Worm (Caenorhabditis elegans): ENCODE data around the gene F31D5.1.
A peak's percentile ranks its signal among the peaks of the same experiment; 100 is the strongest.

Gene F31D5.1

DNA sequence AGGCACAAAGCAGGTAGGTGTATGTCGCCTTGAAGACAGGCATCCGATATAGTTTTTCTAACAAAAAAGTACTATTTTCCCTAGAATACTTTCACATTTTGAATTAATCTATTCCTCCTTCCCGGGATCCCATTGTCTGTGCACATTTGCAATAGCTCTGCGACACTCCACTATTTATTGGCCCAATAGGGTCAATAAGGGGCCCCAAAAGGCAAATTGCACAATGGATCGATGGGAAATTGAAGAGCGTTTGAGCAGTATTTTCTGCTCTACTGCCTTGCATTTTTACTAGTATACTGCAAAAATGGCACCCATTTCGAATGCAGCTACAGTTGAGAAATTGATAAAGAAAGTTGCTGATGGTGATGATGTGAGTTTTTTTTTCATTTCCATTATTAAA, 36.8 kb upstream of the F31D5.1 start, which contains the start of gene R03H10.11:
TSS of gene R03H10.11 (plus strand) at position 301 of the 400 bp plus-strand sequence.
- TF ChIP-seq bed-2 (GFP tag; IDR thresholded peaks at IDR 0.05) (no peak), mes-4 (tag; optimal IDR thresholded peaks at IDR 0.05) (no peak), F39B2.1 (GFP tag; IDR thresholded peaks at IDR 0.05) (no peak), rcor-1 (GFP tag; IDR thresholded peaks at IDR 0.05) (no peak), ceh-40 (GFP tag; IDR thresholded peaks at IDR 0.05) (no peak), sptf-2 (GFP tag; optimal IDR thresholded peaks at IDR 0.05) (no peak), efl-1 (GFP tag; optimal IDR thresholded peaks at IDR 0.05) (no peak), attf-5 (GFP tag; optimal IDR thresholded peaks at IDR 0.05) (no peak), ztf-22 (GFP tag; optimal IDR thresholded peaks at IDR 0.05) (no peak), ZK185.1 (tag; optimal IDR thresholded peaks at IDR 0.05; ENCODE audit: poor library complexity, severe bottlenecking) (no peak), ccch-3 (GFP tag; optimal IDR thresholded peaks at IDR 0.05) (no peak), F33H1.4 (GFP tag; IDR thresholded peaks at IDR 0.05) (no peak), die-1 (tag; optimal IDR thresholded peaks at IDR 0.05) (no peak), mxl-1 (tag; optimal IDR thresholded peaks at IDR 0.05) (no peak), snpc-3.4 (tag; optimal IDR thresholded peaks at IDR 0.05) (no peak), lin-40 (tag; optimal IDR thresholded peaks at IDR 0.05) (no peak)

DNA sequence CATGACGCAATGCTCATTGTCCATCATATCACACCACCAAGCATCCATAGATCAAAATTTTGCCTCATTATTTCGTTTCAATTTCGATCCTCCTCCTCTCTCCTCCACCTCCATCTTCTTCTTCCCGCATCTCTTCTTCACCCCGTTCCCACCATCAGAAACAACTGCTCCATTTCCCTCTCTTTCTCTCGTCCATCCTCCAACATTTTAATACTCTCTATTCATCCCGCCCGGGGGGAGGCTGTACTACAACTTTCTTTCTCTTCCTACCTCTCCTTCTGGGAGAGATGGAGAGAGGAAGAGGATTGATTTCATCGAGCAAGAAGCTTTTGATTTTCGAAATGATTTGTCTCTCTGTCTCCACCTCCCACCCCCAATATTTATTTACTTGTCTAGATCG, 35.2 kb upstream of the F31D5.1 start:
- no peak for TF ChIP-seq bed-1 (GFP tag; IDR thresholded peaks at IDR 0.05)
- TF ChIP-seq hmg-1.2 (GFP tag; IDR thresholded peaks at IDR 0.05) = no peak
- TF ChIP-seq F37B4.10 (GFP tag; IDR thresholded peaks at IDR 0.05) = no peak
- TF ChIP-seq chd-7 (tag; optimal IDR thresholded peaks at IDR 0.05) = no peak
- TF ChIP-seq lsl-1 (GFP tag; optimal IDR thresholded peaks at IDR 0.05) = no peak
- no peak for TF ChIP-seq efl-1 (GFP tag; optimal IDR thresholded peaks at IDR 0.05)

ce11 chrII:4186364-4186763, 32.8 kb upstream of the F31D5.1 start, which contains the start of gene cpna-1:
TSS of gene cpna-1 (plus strand) at chrII:4186664.
- TF ChIP-seq B0035.1 (tag; optimal IDR thresholded peaks at IDR 0.05) (no peak), tbx-9 (tag; optimal IDR thresholded peaks at IDR 0.05; ENCODE audit: borderline replicate concordance) (no peak), ceh-58 (GFP tag; IDR thresholded peaks at IDR 0.05) (no peak), chd-7 (tag; optimal IDR thresholded peaks at IDR 0.05) (no peak), nfya-2 (GFP tag; IDR thresholded peaks at IDR 0.05) (no peak), madf-10 (tag; optimal IDR thresholded peaks at IDR 0.05) (no peak), dpff-1 (tag; optimal IDR thresholded peaks at IDR 0.05) (no peak), F37B4.10 (GFP tag; IDR thresholded peaks at IDR 0.05) (no peak), ceh-79 (tag; optimal IDR thresholded peaks at IDR 0.05) (no peak), ceh-91 (GFP tag; IDR thresholded peaks at IDR 0.05) (no peak), cebp-1 (GFP tag; IDR thresholded peaks at IDR 0.05) (no peak), cebp-1 (tag; optimal IDR thresholded peaks at IDR 0.05) (no peak), F39B2.1 (GFP tag; IDR thresholded peaks at IDR 0.05) (no peak), unc-62 (GFP tag; optimal IDR thresholded peaks at IDR 0.05) (no peak)

DNA sequence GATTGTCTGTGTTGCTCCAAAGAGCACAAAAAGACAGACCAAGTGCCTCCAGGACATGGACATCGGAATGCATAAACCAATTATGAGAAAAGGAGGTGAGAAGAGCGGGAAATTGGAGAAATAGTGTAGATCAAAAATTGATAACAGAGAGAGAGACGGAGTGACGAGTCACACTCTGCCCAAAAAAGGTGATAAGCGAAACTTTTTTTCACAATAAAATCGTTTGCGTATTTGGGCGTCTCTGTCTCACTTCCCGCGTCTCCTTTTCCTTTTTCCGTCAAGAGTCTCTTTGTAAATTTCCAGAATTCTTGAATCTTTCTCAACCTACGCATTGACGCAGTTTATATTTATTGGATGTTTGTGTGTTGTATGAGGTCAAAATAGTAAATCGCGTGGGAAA, 25.0 kb upstream of the F31D5.1 start, which contains the start of gene mth-2:
TSS of gene mth-2 (minus strand) at position 188 of the 400 bp plus-strand sequence.
- TF ChIP-seq rpc-1 (optimal IDR thresholded peaks at IDR 0.05) (no peak), rpc-1 (tag; optimal IDR thresholded peaks at IDR 0.05) (no peak), B0336.3 (GFP tag; IDR thresholded peaks at IDR 0.05) (0 out of 2 replicates have a peak, but pooled peaks have one; percentile 34), nfyb-1 (GFP tag; IDR thresholded peaks at IDR 0.05) (peak; percentile 34; the same call in 1 of the 2 replicates), B0261.1 (tag; optimal IDR thresholded peaks at IDR 0.05) (no peak), F37B4.10 (GFP tag; IDR thresholded peaks at IDR 0.05) (no peak), Y95B8A.8 (GFP tag; IDR thresholded peaks at IDR 0.05) (no peak), ztf-26 (tag; optimal IDR thresholded peaks at IDR 0.05) (no peak), F39B2.1 (GFP tag; IDR thresholded peaks at IDR 0.05) (no peak), nhr-80 (tag; optimal IDR thresholded peaks at IDR 0.05) (peak; percentile 94), pha-4 (tag; optimal IDR thresholded peaks at IDR 0.05) (no peak), T07F8.4 (tag; optimal IDR thresholded peaks at IDR 0.05) (no peak), dox-1 (GFP tag; IDR thresholded peaks at IDR 0.05) (peak; percentile 63)

All from whole organism, young adult.